Worm (Caenorhabditis elegans) whole organism, L1 larva: ENCODE measurements around the gene fipr-8.

ENCODE experiments used
- blmp-1 ChIP-seq: fragments of 150-350 bp; optimal IDR thresholded peaks from 2 replicates; lab custom pipeline; 2014; ENCODE audit warnings: missing biosample characterization, missing genetic modification characterization
- dpl-1 ChIP-seq, 3 experiments: fragments of 150-350 bp in 2 of 3; sonication (generic microtip) in 1 of 3; optimal IDR thresholded peaks; 2 replicates each; lab custom pipeline; 2014 to 2017; ENCODE audit warnings: missing biosample characterization in 3 of 3, missing genetic modification characterization in 3 of 3, missing genetic modification reagents in 3 of 3
- fkh-10 ChIP-seq: sonication (generic microtip); optimal IDR thresholded peaks from 2 replicates; lab custom pipeline; 2017; ENCODE audit warnings: missing biosample characterization, missing genetic modification reagents, missing genetic modification characterization
- lin-39 ChIP-seq: fragments of 150-350 bp; optimal IDR thresholded peaks from 2 replicates; lab custom pipeline; 2014; ENCODE audit warnings: missing biosample characterization, missing genetic modification reagents, missing genetic modification characterization
- lir-3 ChIP-seq: sonication (generic microtip); optimal IDR thresholded peaks from 2 replicates; lab custom pipeline; 2016; ENCODE audit warnings: mild to moderate bottlenecking, missing genetic modification characterization, moderate library complexity, missing compliant biosample characterization; ENCODE audit not compliant: poor library complexity
- mab-9 ChIP-seq: fragments of 200-800 bp; sonication (Bioruptor generic); IDR thresholded peaks from 2 replicates; pipeline ENCODE4 v1.3.6; 2022; ENCODE audit warnings: missing genetic modification reagents, missing genetic modification characterization, missing compliant biosample characterization
- skn-1 ChIP-seq: fragments of 150-350 bp; optimal IDR thresholded peaks from 2 replicates; lab custom pipeline; 2014; ENCODE audit warnings: missing biosample characterization, missing genetic modification characterization
- tbx-2 ChIP-seq: sonication (generic microtip); optimal IDR thresholded peaks from 2 replicates; lab custom pipeline; 2016; ENCODE audit warnings: missing genetic modification characterization, missing compliant biosample characterization
- unc-62 ChIP-seq: fragments of 150-350 bp; optimal IDR thresholded peaks from 2 replicates; lab custom pipeline; 2014; ENCODE audit warnings: missing biosample characterization, missing genetic modification reagents, missing genetic modification characterization
- unc-86 ChIP-seq: sonication (generic microtip); optimal IDR thresholded peaks from 2 replicates; lab custom pipeline; 2016; ENCODE audit warnings: missing genetic modification characterization, missing compliant biosample characterization
- xbp-1 ChIP-seq: sonication (generic microtip); optimal IDR thresholded peaks from 2 replicates; lab custom pipeline; 2016; ENCODE audit warnings: missing genetic modification characterization, missing compliant biosample characterization

DNA sequence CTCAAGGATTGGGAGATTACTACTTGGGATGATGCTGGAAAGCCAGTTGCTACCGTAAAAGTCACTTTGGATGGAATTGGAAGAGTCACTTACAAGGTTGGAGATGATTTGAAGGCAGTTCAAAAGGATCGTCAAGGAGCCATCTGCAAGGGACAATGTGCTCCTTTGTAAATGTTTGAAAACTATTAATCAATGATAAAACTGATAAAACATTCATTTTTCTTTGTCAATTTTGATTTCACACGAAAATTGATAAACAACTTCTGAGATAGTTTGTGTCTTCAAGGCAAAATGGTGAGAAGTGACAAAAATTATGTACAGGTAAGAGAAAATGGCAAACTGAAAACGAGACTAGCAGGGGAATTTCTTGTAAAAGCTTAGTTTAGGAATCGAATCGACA is 37.4 kb downstream of the fipr-8 start:
- TF ChIP-seq skn-1 (no peak), unc-86 (tag; lab: Kevin White, UChicago) (no peak), blmp-1 (no peak), dpl-1 (GFP tag; optimal IDR thresholded peaks at IDR 0.05; lab: Kevin White, UChicago) (no peak), fkh-10 (GFP tag; lab: Kevin White, UChicago) (no peak), lir-3 (tag; lab: Kevin White, UChicago) (no peak), unc-62 (GFP tag; lab: Kevin White, UChicago) (no peak), lin-39 (tag; lab: Kevin White, UChicago) (no peak), mab-9 (GFP tag; lab: Robert Waterston, UW) (no peak), tbx-2 (no peak), xbp-1 (no peak)
